Worm (Caenorhabditis elegans): ENCODE measurements around the gene ZK354.6.

Gene ZK354.6

DNA sequence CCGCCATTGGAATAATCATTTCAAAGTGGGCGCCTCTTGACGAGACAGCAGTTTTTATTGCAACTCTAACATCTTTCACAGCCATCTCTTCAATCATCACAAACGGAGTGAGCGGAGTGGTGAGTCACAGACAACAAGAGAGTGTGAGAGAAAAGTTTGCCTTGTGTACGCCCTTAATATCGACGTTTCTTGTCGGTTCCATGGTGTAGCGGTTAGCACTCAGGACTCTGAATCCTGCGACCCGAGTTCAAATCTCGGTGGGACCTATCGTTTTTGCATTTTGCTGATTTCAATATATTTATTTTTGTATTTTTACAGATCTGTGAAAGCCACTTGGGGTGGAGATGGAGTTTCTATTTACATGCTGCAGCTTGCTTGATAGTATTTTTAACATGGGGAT is 37.2 kb upstream of the ZK354.6 start (continued):
- TF ChIP-seq mes-4 (tag; optimal IDR thresholded peaks at IDR 0.05) = no peak
- TF ChIP-seq nfya-2 (GFP tag; IDR thresholded peaks at IDR 0.05) = no peak
- TF ChIP-seq ztf-18 (tag; optimal IDR thresholded peaks at IDR 0.05) = peak; percentile 55
- TF ChIP-seq B0261.1 (tag; optimal IDR thresholded peaks at IDR 0.05) = peak; percentile 77
- TF ChIP-seq Y79H2A.3 (GFP tag; conservative IDR thresholded peaks at IDR 0.05) = no peak
- TF ChIP-seq lsy-27 (tag; optimal IDR thresholded peaks at IDR 0.05; ENCODE audit: borderline replicate concordance, insufficient read depth) = peak; percentile 36
- TF ChIP-seq sea-2 (GFP tag; IDR thresholded peaks at IDR 0.05) = no peak

DNA sequence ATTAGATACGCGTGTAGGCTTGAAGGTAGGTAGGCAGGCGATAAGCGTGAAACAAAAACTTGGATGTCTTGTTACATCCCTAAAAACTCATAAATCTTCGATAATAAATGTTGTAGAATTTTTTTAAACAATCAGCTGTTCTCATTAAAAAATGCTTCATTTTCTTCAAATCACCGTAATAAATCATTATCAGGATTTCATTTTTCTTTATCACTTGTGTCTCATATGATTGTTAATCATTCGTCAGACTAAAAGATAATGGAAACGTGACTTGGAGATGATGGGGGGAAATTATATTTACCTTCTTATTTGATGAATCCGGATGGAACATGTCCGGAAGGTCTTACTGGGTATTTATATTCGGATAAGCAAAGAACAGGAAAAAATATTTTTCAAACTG is 36.1 kb upstream of the ZK354.6 start:
- no peak for TF ChIP-seq bed-2 (GFP tag; IDR thresholded peaks at IDR 0.05)
- TF ChIP-seq somi-1 (GFP tag; optimal IDR thresholded peaks at IDR 0.05) = peak; percentile 4

DNA sequence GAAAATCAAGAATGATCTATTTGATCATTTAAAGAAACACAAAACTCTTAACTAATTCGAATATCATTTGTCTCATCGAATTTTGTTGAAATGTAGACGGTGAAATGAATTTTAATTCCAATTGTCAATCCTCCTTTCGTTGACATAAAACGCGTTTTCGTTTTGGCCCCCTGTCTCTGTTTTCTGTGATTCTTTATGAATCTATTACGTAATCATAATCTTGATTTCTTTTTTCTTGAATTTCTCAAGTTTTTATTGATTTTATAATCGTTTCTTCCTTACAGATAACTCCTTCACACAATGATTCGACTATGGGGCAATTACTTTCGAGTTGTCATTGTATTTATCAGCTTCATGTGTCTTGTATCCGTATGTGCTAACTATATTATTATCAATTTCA is 34.8 kb upstream of the ZK354.6 start, which contains the start of gene Y4C6B.3:
TSS of gene Y4C6B.3 (plus strand) at position 301 of the 400 bp plus-strand sequence.
- TF ChIP-seq ztf-25 (GFP tag; IDR thresholded peaks at IDR 0.05) (no peak), ccch-3 (GFP tag; optimal IDR thresholded peaks at IDR 0.05) (no peak), mxl-1 (tag; optimal IDR thresholded peaks at IDR 0.05) (no peak), Y53G8AR.9 (GFP tag; conservative IDR thresholded peaks at IDR 0.05) (no peak)

DNA sequence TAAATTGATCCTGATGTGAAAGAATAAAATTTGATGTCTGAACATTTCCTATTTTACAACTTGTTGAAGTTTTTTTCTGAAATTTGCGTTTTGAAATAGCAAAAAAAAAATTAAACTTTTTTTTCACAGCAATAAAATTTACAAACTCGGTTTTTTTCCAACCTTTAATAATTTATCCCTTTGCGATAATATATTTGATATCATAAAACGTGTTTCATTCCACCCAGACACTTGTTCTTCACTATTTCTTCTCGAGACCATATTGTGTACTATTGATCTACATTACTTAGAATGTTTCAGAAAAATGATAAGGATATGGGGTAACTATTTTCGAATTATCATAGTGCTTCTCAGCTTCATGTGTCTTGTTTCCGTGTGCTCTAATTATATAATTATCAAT is 28.8 kb upstream of the ZK354.6 start, which contains the start of gene Y4C6B.4:
TSS of gene Y4C6B.4 (plus strand) at position 301 of the 400 bp plus-strand sequence.
- no peak for TF ChIP-seq hmg-20 (GFP tag; IDR thresholded peaks at IDR 0.05)

DNA sequence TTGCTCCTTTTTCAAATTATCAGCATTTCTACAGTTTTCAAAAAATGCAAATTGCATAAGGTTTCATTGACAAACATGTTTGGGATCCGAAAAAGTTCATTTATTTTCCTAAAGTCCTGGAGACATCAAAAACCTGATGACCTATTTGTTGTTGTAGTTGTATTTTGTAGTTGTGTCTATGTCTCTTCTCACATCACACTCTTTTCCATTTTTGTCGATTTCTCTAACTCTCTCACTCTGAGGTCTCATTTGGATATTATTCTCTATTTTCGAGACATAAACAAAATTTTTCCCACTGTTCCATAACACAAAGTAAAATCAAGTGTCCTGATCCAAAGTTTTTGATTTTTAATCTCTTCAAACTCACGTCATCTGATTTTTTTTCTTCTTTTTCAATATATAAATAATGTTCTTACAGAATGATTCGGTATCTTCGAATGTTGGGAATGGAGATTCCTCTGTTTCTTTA is 21.5 kb upstream of the ZK354.6 start, which contains the start of gene slc-46A:
TSS of gene slc-46A (plus strand) at position 419 of the 469 bp plus-strand sequence.
- TF ChIP-seq mcd-1 (GFP tag; IDR thresholded peaks at IDR 0.05) (no peak), lir-1 (GFP tag; conservative IDR thresholded peaks at IDR 0.05) (no peak), nhr-179 (tag; optimal IDR thresholded peaks at IDR 0.05) (no peak), sea-2 (GFP tag; IDR thresholded peaks at IDR 0.05) (no peak), lin-26 (GFP tag; IDR thresholded peaks at IDR 0.05) (no peak), madf-3 (GFP tag; IDR thresholded peaks at IDR 0.05) (no peak), Y53F4B.3 (GFP tag; IDR thresholded peaks at IDR 0.05) (no peak), ceh-79 (tag; optimal IDR thresholded peaks at IDR 0.05) (no peak), hmg-1.2 (GFP tag; IDR thresholded peaks at IDR 0.05) (peak; percentile 75), snpc-4 (GFP tag; optimal IDR thresholded peaks at IDR 0.05) (no peak), snpc-4 (tag; optimal IDR thresholded peaks at IDR 0.05) (peak in 1 of 4 experiments; percentile 16)

DNA sequence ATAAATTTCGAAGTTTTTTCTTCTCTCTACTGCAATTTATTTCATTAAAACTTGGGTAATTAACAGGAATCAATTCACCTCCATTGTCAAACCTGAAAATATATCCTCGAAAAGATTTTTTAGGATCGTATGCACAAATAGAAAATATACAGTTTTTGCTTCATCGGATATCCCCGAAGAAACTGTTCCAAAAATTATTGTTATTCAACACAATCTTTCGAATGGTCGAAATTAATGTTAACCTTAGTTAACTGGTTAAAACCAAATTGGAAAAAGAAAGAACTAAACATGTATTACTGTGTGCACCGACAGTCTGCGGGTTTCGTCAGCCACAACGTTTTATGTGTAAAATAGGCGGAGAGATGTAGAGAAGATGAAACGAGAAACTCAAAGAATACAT is 19.8 kb upstream of the ZK354.6 start:
- peak; percentile 78 for TF ChIP-seq tbp1 (GFP tag; optimal IDR thresholded peaks at IDR 0.05)
- TF ChIP-seq F23B12.7 (tag; optimal IDR thresholded peaks at IDR 0.05; ENCODE audit: insufficient read depth) = no peak
- TF ChIP-seq snpc-4 (GFP tag; optimal IDR thresholded peaks at IDR 0.05) = peak; percentile 94
- peak; percentile 93 to 99 (median 98) for TF ChIP-seq snpc-4 (tag; optimal IDR thresholded peaks at IDR 0.05)
- TF ChIP-seq akir-1 (GFP tag; optimal IDR thresholded peaks at IDR 0.05) = no peak
- TF ChIP-seq B0261.1 (tag; optimal IDR thresholded peaks at IDR 0.05) = peak; percentile 4
- TF ChIP-seq hmg-20 (GFP tag; IDR thresholded peaks at IDR 0.05) = peak; percentile 28; the same call in 1 of the 2 replicates
- no peak for TF ChIP-seq lin-35 (GFP tag; optimal IDR thresholded peaks at IDR 0.05)
- TF ChIP-seq hmg-1.2 (GFP tag; IDR thresholded peaks at IDR 0.05) = peak; percentile 88
- TF ChIP-seq let-607 (tag; optimal IDR thresholded peaks at IDR 0.05) = no peak
- 0 out of 2 replicates have a peak, but pooled peaks have one; percentile 40 for TF ChIP-seq Y53G8AR.9 (GFP tag; conservative IDR thresholded peaks at IDR 0.05)
- peak; percentile 75 for TF ChIP-seq snpc-3.4 (tag; optimal IDR thresholded peaks at IDR 0.05)
- peak; percentile 85 for TF ChIP-seq pbrm-1 (GFP tag; IDR thresholded peaks at IDR 0.05)
- TF ChIP-seq rcor-1 (GFP tag; IDR thresholded peaks at IDR 0.05) = peak; percentile 82
- peak; percentile 97 for TF ChIP-seq attf-6 (GFP tag; IDR thresholded peaks at IDR 0.05)
- TF ChIP-seq D2030.7 (GFP tag; IDR thresholded peaks at IDR 0.05) = peak; percentile 94
- peak; percentile 51; the same call in 1 of the 2 replicates for TF ChIP-seq mcd-1 (GFP tag; IDR thresholded peaks at IDR 0.05)
- peak; percentile 63 for TF ChIP-seq ekl-4 (GFP tag; IDR thresholded peaks at IDR 0.05)
- TF ChIP-seq Y95B8A.8 (GFP tag; IDR thresholded peaks at IDR 0.05) = 0 out of 2 replicates have a peak, but pooled peaks have one; percentile 36
- peak; percentile 45 for TF ChIP-seq F49E8.2 (tag; optimal IDR thresholded peaks at IDR 0.05; ENCODE audit: insufficient read depth)
- TF ChIP-seq madf-8 (GFP tag; conservative IDR thresholded peaks at IDR 0.05) = 0 out of 2 replicates have a peak, but pooled peaks have one; percentile 23

All from whole organism, young adult.